Worm (Caenorhabditis elegans) whole organism, L1 larva: ENCODE measurements around the gene F23F1.10.

Experiments used
- C04F5.9 ChIP-seq: sonication (generic microtip); optimal IDR thresholded peaks from 2 replicates; lab custom pipeline; 2016; ENCODE audit warnings: missing genetic modification characterization, missing compliant biosample characterization
- C16A3.4 ChIP-seq: fragments of 150-350 bp; optimal IDR thresholded peaks from 2 replicates; lab custom pipeline; 2014; ENCODE audit warnings: missing biosample characterization, missing genetic modification characterization
- F16B12.6 ChIP-seq: fragments of 150-350 bp; optimal IDR thresholded peaks from 2 replicates; lab custom pipeline; 2014; ENCODE audit warnings: missing biosample characterization, missing genetic modification characterization
- Y116A8C.19 ChIP-seq: sonication (generic microtip); optimal IDR thresholded peaks from 2 replicates; lab custom pipeline; 2016; ENCODE audit warnings: missing compliant biosample characterization, missing genetic modification characterization, borderline replicate concordance
- alr-1 ChIP-seq: fragments of 200-800 bp; sonication (Bioruptor generic); optimal IDR thresholded peaks from 2 replicates; lab custom pipeline; 2018; ENCODE audit warnings: borderline replicate concordance, mild to moderate bottlenecking, missing genetic modification characterization, missing compliant biosample characterization
- ama-1 ChIP-seq: fragments of 150-350 bp; optimal IDR thresholded peaks from 2 replicates; lab custom pipeline; 2014
- blmp-1 ChIP-seq: fragments of 150-350 bp; optimal IDR thresholded peaks from 2 replicates; lab custom pipeline; 2014; ENCODE audit warnings: missing biosample characterization, missing genetic modification characterization
- ceh-8 ChIP-seq: fragments of 200-800 bp; sonication (Bioruptor generic); optimal IDR thresholded peaks from 2 replicates; lab custom pipeline; 2018; ENCODE audit warnings: mild to moderate bottlenecking, missing genetic modification characterization, moderate library complexity, missing compliant biosample characterization
- ceh-82 ChIP-seq, 3 experiments: fragments of 150-350 bp in 1 of 3; sonication (generic microtip) in 2 of 3; optimal IDR thresholded peaks; 2 replicates each; lab custom pipeline; 2014 to 2017; ENCODE audit warnings: missing biosample characterization in 3 of 3, missing genetic modification characterization in 3 of 3
- efl-3 ChIP-seq: fragments of 200-800 bp; sonication (Bioruptor generic); optimal IDR thresholded peaks from 2 replicates; lab custom pipeline; 2018; ENCODE audit warnings: mild to moderate bottlenecking, missing genetic modification characterization, missing compliant biosample characterization
- egl-27 ChIP-seq, 2 experiments: fragments of 150-350 bp in 1 of 2; sonication (generic microtip); optimal IDR thresholded peaks; 3 replicates each; lab custom pipeline; 2017 to 2018; ENCODE audit warnings: missing biosample characterization in 2 of 2, missing genetic modification characterization in 2 of 2, missing genetic modification reagents in 2 of 2
- elt-2 ChIP-seq: sonication (generic microtip); optimal IDR thresholded peaks from 2 replicates; lab custom pipeline; 2016; ENCODE audit warnings: missing genetic modification characterization, mild to moderate bottlenecking, inconsistent platforms, missing compliant biosample characterization, missing genetic modification reagents
- elt-3 ChIP-seq, 6 experiments: fragments of 150-350 bp in 1 of 6; sonication (generic microtip); optimal IDR thresholded peaks; 2 replicates each; lab custom pipeline; 2017 to 2018; ENCODE audit warnings: missing biosample characterization in 6 of 6, missing genetic modification characterization in 6 of 6, inconsistent platforms in 1 of 6
- fkh-10 ChIP-seq: sonication (generic microtip); optimal IDR thresholded peaks from 2 replicates; lab custom pipeline; 2017; ENCODE audit warnings: missing biosample characterization, missing genetic modification reagents, missing genetic modification characterization
- fkh-4 ChIP-seq: sonication (generic microtip); optimal IDR thresholded peaks from 2 replicates; lab custom pipeline; 2016; ENCODE audit warnings: missing compliant biosample characterization, missing genetic modification characterization, borderline replicate concordance
- fos-1 ChIP-seq: fragments of 150-350 bp; optimal IDR thresholded peaks from 2 replicates; lab custom pipeline; 2014; ENCODE audit warnings: missing biosample characterization, missing genetic modification characterization
- hlh-17 ChIP-seq: fragments of 200-800 bp; sonication (Bioruptor generic); optimal IDR thresholded peaks from 2 replicates; lab custom pipeline; 2018; ENCODE audit warnings: missing genetic modification characterization, mild to moderate bottlenecking, missing compliant biosample characterization, moderate library complexity, borderline replicate concordance
- hlh-4 ChIP-seq: sonication (generic microtip); optimal IDR thresholded peaks from 2 replicates; lab custom pipeline; 2016; ENCODE audit warnings: mild to moderate bottlenecking, missing genetic modification characterization, missing compliant biosample characterization
- hpl-2 ChIP-seq: fragments of 150-350 bp; optimal IDR thresholded peaks from 2 replicates; lab custom pipeline; 2014; ENCODE audit warnings: missing biosample characterization, missing genetic modification reagents, missing genetic modification characterization
- irx-1 ChIP-seq: sonication (generic microtip); optimal IDR thresholded peaks from 2 replicates; lab custom pipeline; 2016; ENCODE audit warnings: missing genetic modification characterization, missing compliant biosample characterization
- lin-13 ChIP-seq: fragments of 150-350 bp; optimal IDR thresholded peaks from 2 replicates; lab custom pipeline; 2014; ENCODE audit warnings: missing biosample characterization, missing genetic modification reagents, missing genetic modification characterization
- lin-15B ChIP-seq: fragments of 150-350 bp; sonication (generic microtip); optimal IDR thresholded peaks from 3 replicates; lab custom pipeline; 2014; ENCODE audit warnings: missing biosample characterization, missing genetic modification characterization
- lir-3 ChIP-seq: sonication (generic microtip); optimal IDR thresholded peaks from 2 replicates; lab custom pipeline; 2016; ENCODE audit warnings: mild to moderate bottlenecking, missing genetic modification characterization, moderate library complexity, missing compliant biosample characterization; ENCODE audit not compliant: poor library complexity
- lsy-2 ChIP-seq, 2 experiments: fragments of 150-350 bp; optimal IDR thresholded peaks; 2 replicates each; lab custom pipeline; 2014; ENCODE audit warnings: missing biosample characterization in 2 of 2, missing genetic modification characterization in 2 of 2
- nhr-11 ChIP-seq: fragments of 150-350 bp; optimal IDR thresholded peaks from 2 replicates; lab custom pipeline; 2014; ENCODE audit warnings: missing biosample characterization, missing genetic modification characterization
- nhr-12 ChIP-seq: sonication (generic microtip); optimal IDR thresholded peaks from 2 replicates; lab custom pipeline; 2017; ENCODE audit warnings: missing biosample characterization, missing genetic modification characterization
- nhr-20 ChIP-seq: sonication (generic microtip); optimal IDR thresholded peaks from 2 replicates; lab custom pipeline; 2016; ENCODE audit warnings: mild to moderate bottlenecking, missing genetic modification characterization, missing compliant biosample characterization
- nhr-28 ChIP-seq: fragments of 150-350 bp; optimal IDR thresholded peaks from 2 replicates; lab custom pipeline; 2014; ENCODE audit warnings: missing biosample characterization, missing genetic modification characterization
- nhr-47 ChIP-seq: sonication (generic microtip); optimal IDR thresholded peaks from 2 replicates; lab custom pipeline; 2016; ENCODE audit warnings: mild to moderate bottlenecking, missing genetic modification characterization, moderate library complexity, missing compliant biosample characterization
- nhr-76 ChIP-seq: sonication (generic microtip); optimal IDR thresholded peaks from 2 replicates; lab custom pipeline; 2017; ENCODE audit warnings: missing biosample characterization, missing genetic modification characterization
- nhr-77 ChIP-seq: fragments of 150-350 bp; optimal IDR thresholded peaks from 2 replicates; lab custom pipeline; 2014; ENCODE audit warnings: missing biosample characterization, missing genetic modification characterization
- nhr-85 ChIP-seq: sonication (generic microtip); peaks from one replicate; lab custom pipeline; 2016; ENCODE audit warnings: missing genetic modification characterization, inconsistent platforms, missing compliant biosample characterization
- rnt-1 ChIP-seq: sonication (generic microtip); optimal IDR thresholded peaks from 2 replicates; lab custom pipeline; 2016; ENCODE audit warnings: mild to moderate bottlenecking, missing genetic modification characterization, moderate library complexity, missing compliant biosample characterization
- snu-23 ChIP-seq: sonication (generic microtip); optimal IDR thresholded peaks from 2 replicates; lab custom pipeline; 2016; ENCODE audit warnings: missing genetic modification characterization, missing compliant biosample characterization
- sptf-1 ChIP-seq: fragments of 150-350 bp; optimal IDR thresholded peaks from 2 replicates; lab custom pipeline; 2014; ENCODE audit warnings: missing biosample characterization, missing genetic modification characterization
- swsn-7 ChIP-seq: sonication (generic microtip); optimal IDR thresholded peaks from 2 replicates; lab custom pipeline; 2016; ENCODE audit warnings: missing genetic modification characterization, missing compliant biosample characterization
- tbx-2 ChIP-seq: sonication (generic microtip); optimal IDR thresholded peaks from 2 replicates; lab custom pipeline; 2016; ENCODE audit warnings: missing genetic modification characterization, missing compliant biosample characterization
- tlp-1 ChIP-seq: fragments of 150-350 bp; optimal IDR thresholded peaks from 2 replicates; lab custom pipeline; 2014; ENCODE audit warnings: missing biosample characterization, missing genetic modification characterization
- unc-130 ChIP-seq: fragments of 150-350 bp; optimal IDR thresholded peaks from 2 replicates; lab custom pipeline; 2017; ENCODE audit warnings: missing biosample characterization, missing genetic modification characterization, inconsistent platforms
- unc-62 ChIP-seq: fragments of 150-350 bp; optimal IDR thresholded peaks from 2 replicates; lab custom pipeline; 2014; ENCODE audit warnings: missing biosample characterization, missing genetic modification reagents, missing genetic modification characterization
- unc-98 ChIP-seq: fragments of 200-800 bp; sonication (Bioruptor generic); IDR thresholded peaks from 2 replicates; pipeline ENCODE4 v1.3.6; 2022; ENCODE audit warnings: missing genetic modification characterization, missing compliant biosample characterization
- vab-15 ChIP-seq: sonication (generic microtip); optimal IDR thresholded peaks from 2 replicates; lab custom pipeline; 2017; ENCODE audit warnings: missing genotype, mild to moderate bottlenecking, missing genetic modification characterization, missing compliant biosample characterization
- xbp-1 ChIP-seq: sonication (generic microtip); optimal IDR thresholded peaks from 2 replicates; lab custom pipeline; 2016; ENCODE audit warnings: missing genetic modification characterization, missing compliant biosample characterization
- zag-1 ChIP-seq: fragments of 150-350 bp; optimal IDR thresholded peaks from 2 replicates; lab custom pipeline; 2014; ENCODE audit warnings: missing biosample characterization, missing genetic modification characterization
- zip-4 ChIP-seq: fragments of 200-800 bp; sonication (Bioruptor generic); optimal IDR thresholded peaks from 2 replicates; lab custom pipeline; 2018; ENCODE audit warnings: mild to moderate bottlenecking, missing genetic modification characterization, moderate library complexity, missing compliant biosample characterization
- ztf-11 ChIP-seq, 2 experiments: sonication (generic microtip); optimal IDR thresholded peaks; 2 replicates each; lab custom pipeline; 2016 to 2017; ENCODE audit warnings: missing genetic modification characterization in 2 of 2, missing biosample characterization in 1 of 2, missing compliant biosample characterization in 1 of 2
- ztf-4 ChIP-seq: fragments of 150-350 bp; optimal IDR thresholded peaks from 2 replicates; lab custom pipeline; 2014; ENCODE audit warnings: missing biosample characterization, missing genetic modification characterization

Gene F23F1.10

ce11 chrII:46116-46515 lies 4.3 kb upstream of the F23F1.10 start, which contains the start of gene rpt-4:
Gene rpt-4, minus strand, starts transcription at chrII:46216.
- TF ChIP-seq nhr-85 (tag; lab: Kevin White, UChicago) (peak; percentile 59), efl-3 (GFP tag; lab: Kevin White, UChicago) (no peak)

- TF ChIP-seq alr-1 (tag; lab: Kevin White, UChicago): no peak
- no peak for TF ChIP-seq F16B12.6 (tag; lab: Kevin White, UChicago)
- TF ChIP-seq ztf-4 (tag; lab: Kevin White, UChicago): no peak
- no peak for TF ChIP-seq nhr-20 (tag; lab: Kevin White, UChicago)
- no peak for TF ChIP-seq zip-4 (GFP tag; lab: Kevin White, UChicago)
- TF ChIP-seq irx-1 (tag; lab: Kevin White, UChicago): no peak
- TF ChIP-seq vab-15 (tag; lab: Kevin White, UChicago): no peak
- TF ChIP-seq unc-98 (GFP tag; lab: Robert Waterston, UW): no peak
- no peak for TF ChIP-seq lsy-2 (tag; optimal IDR thresholded peaks at IDR 0.05; lab: Kevin White, UChicago)
- no peak for TF ChIP-seq nhr-85 (tag; lab: Kevin White, UChicago)
- no peak for TF ChIP-seq hlh-4
- no peak for TF ChIP-seq nhr-12 (tag; lab: Kevin White, UChicago)
- no peak for TF ChIP-seq rnt-1 (tag; lab: Kevin White, UChicago)
- no peak for TF ChIP-seq ama-1 (lab: Kevin White, UChicago)
- TF ChIP-seq tbx-2 (tag; lab: Kevin White, UChicago): no peak
- TF ChIP-seq lin-13: no peak
- TF ChIP-seq zag-1 (tag; lab: Kevin White, UChicago): no peak
- no peak for TF ChIP-seq Y116A8C.19 (tag; lab: Kevin White, UChicago)
- no peak for TF ChIP-seq fkh-10
Observed at ce11 chrII:44740-45139, 3.0 kb upstream of the F23F1.10 start, which contains the start of gene rpoa-49. Gene rpoa-49, plus strand, starts transcription at chrII:45040.

- TF ChIP-seq lsy-2 (tag; optimal IDR thresholded peaks at IDR 0.05; lab: Kevin White, UChicago) (peak; percentile 75 to 88), lin-13 (peak; percentile 42), swsn-7 (tag; lab: Kevin White, UChicago) (peak; percentile 64), xbp-1 (tag; lab: Kevin White, UChicago) (peak; percentile 64), ztf-11 (tag; optimal IDR thresholded peaks at IDR 0.05; lab: Kevin White, UChicago) (peak in 1 of 2 experiments; percentile 1), nhr-11 (tag; lab: Kevin White, UChicago) (no peak), zag-1 (tag; lab: Kevin White, UChicago) (no peak), egl-27 (tag; optimal IDR thresholded peaks at IDR 0.05; lab: Kevin White, UChicago) (no peak), hlh-17 (GFP tag; lab: Kevin White, UChicago) (no peak), F16B12.6 (tag; lab: Kevin White, UChicago) (peak; percentile 95), ama-1 (lab: Kevin White, UChicago) (no peak), blmp-1 (tag; lab: Kevin White, UChicago) (peak; percentile 74), nhr-76 (tag; lab: Kevin White, UChicago) (no peak), nhr-77 (tag; lab: Kevin White, UChicago) (no peak), unc-130 (tag; lab: Kevin White, UChicago) (peak; percentile 89), nhr-47 (tag; lab: Kevin White, UChicago) (peak; percentile 74), irx-1 (tag; lab: Kevin White, UChicago) (peak; percentile 22), nhr-28 (tag; lab: Kevin White, UChicago) (no peak), lin-15B (tag; lab: Kevin White, UChicago) (peak; percentile 84), nhr-20 (tag; lab: Kevin White, UChicago) (peak; percentile 61), unc-62 (no peak), snu-23 (peak; percentile 83), fos-1 (tag; lab: Kevin White, UChicago) (peak; percentile 25), ztf-4 (tag; lab: Kevin White, UChicago) (peak; percentile 25), ceh-8 (GFP tag; lab: Kevin White, UChicago) (no peak), tlp-1 (tag; lab: Kevin White, UChicago) (no peak), C04F5.9 (peak; percentile 21), nhr-12 (tag; lab: Kevin White, UChicago) (no peak), ceh-82 (tag; optimal IDR thresholded peaks at IDR 0.05; lab: Kevin White, UChicago) (peak; percentile 24 to 82 (median 44)), elt-3 (tag; optimal IDR thresholded peaks at IDR 0.05; lab: Kevin White, UChicago) (peak in 1 of 6 experiments; percentile 47), tbx-2 (tag; lab: Kevin White, UChicago) (peak; percentile 66), hpl-2 (no peak), fkh-4 (tag; lab: Kevin White, UChicago) (no peak), elt-2 (tag; lab: Kevin White, UChicago) (no peak), sptf-1 (tag; lab: Kevin White, UChicago) (no peak), C16A3.4 (peak; percentile 74), nhr-85 (tag; lab: Kevin White, UChicago) (peak; percentile 52), lir-3 (tag; lab: Kevin White, UChicago) (peak; percentile 4)
Observed at ce11 chrII:43640-44039, 1.9 kb upstream of the F23F1.10 start, which contains the start of gene nfyc-1. Gene nfyc-1, plus strand, starts transcription at chrII:43907.
